Worm (Caenorhabditis elegans) whole organism, early embryonic: ENCODE results near the gene F39G3.4.

ENCODE experiments used
- B0310.2 ChIP-seq: sonication (generic microtip); optimal IDR thresholded peaks from 2 replicates; lab custom pipeline; 2016; ENCODE audit warnings: mild to moderate bottlenecking, missing genetic modification characterization, missing compliant biosample characterization
- F13C5.2 ChIP-seq: sonication (generic microtip); optimal IDR thresholded peaks from 2 replicates; lab custom pipeline; 2017; ENCODE audit warnings: mild to moderate bottlenecking, missing genetic modification characterization, inconsistent platforms, missing compliant biosample characterization
- aly-1 ChIP-seq: sonication (generic microtip); optimal IDR thresholded peaks from 2 replicates; lab custom pipeline; 2016; ENCODE audit warnings: missing genetic modification characterization, missing compliant biosample characterization
- ama-1 ChIP-seq: fragments of 150-350 bp; optimal IDR thresholded peaks from 2 replicates; lab custom pipeline; 2014
- ceh-13 ChIP-seq: fragments of 200-800 bp; sonication (Bioruptor generic); optimal IDR thresholded peaks from 2 replicates; lab custom pipeline; 2018; ENCODE audit warnings: mild to moderate bottlenecking, missing genetic modification characterization, missing compliant biosample characterization
- ceh-36 ChIP-seq: sonication (generic microtip); optimal IDR thresholded peaks from 2 replicates; lab custom pipeline; 2016; ENCODE audit warnings: missing genetic modification characterization, inconsistent platforms, missing compliant biosample characterization
- ets-7 ChIP-seq: sonication (generic microtip); optimal IDR thresholded peaks from 2 replicates; lab custom pipeline; 2016; ENCODE audit warnings: missing genotype, missing genetic modification characterization, missing compliant biosample characterization
- flt-1 ChIP-seq: fragments of 200-800 bp; sonication (Bioruptor generic); IDR thresholded peaks from 2 replicates; pipeline ENCODE4 v1.3.6; 2022; ENCODE audit warnings: missing genetic modification characterization, missing compliant biosample characterization
- hmbx-1 ChIP-seq: sonication (generic microtip); optimal IDR thresholded peaks from 2 replicates; lab custom pipeline; 2016; ENCODE audit warnings: mild to moderate bottlenecking, missing genetic modification characterization, missing compliant biosample characterization
- hmg-4 ChIP-seq: fragments of 200-800 bp; sonication (Bioruptor generic); optimal IDR thresholded peaks from 2 replicates; lab custom pipeline; 2018; ENCODE audit warnings: mild to moderate bottlenecking, missing genetic modification characterization, missing compliant biosample characterization
- hnd-1 ChIP-seq: sonication (generic microtip); optimal IDR thresholded peaks from 2 replicates; lab custom pipeline; 2016; ENCODE audit warnings: missing genetic modification characterization, missing compliant biosample characterization
- pes-1 ChIP-seq: fragments of 200-800 bp; sonication (Bioruptor generic); IDR thresholded peaks from 2 replicates; pipeline ENCODE4 v1.3.6; 2022; ENCODE audit warnings: missing genetic modification reagents, missing genetic modification characterization, missing compliant biosample characterization
- scrt-1 ChIP-seq: fragments of 200-800 bp; sonication (Bioruptor generic); IDR thresholded peaks from 2 replicates; pipeline ENCODE4 v1.3.6; 2022; ENCODE audit warnings: missing genetic modification characterization, missing compliant biosample characterization
- sea-1 ChIP-seq: fragments of 200-800 bp; sonication (Bioruptor generic); conservative IDR thresholded peaks from 2 replicates; pipeline ENCODE4 v1.3.6; 2022; ENCODE audit warnings: missing genetic modification characterization, missing compliant biosample characterization
- tbx-11 ChIP-seq: fragments of 200-800 bp; sonication (Bioruptor generic); IDR thresholded peaks from 2 replicates; pipeline ENCODE4 v1.3.6; 2022; ENCODE audit warnings: missing genetic modification characterization, missing compliant biosample characterization
- tbx-37 ChIP-seq: fragments of 200-800 bp; sonication (Bioruptor generic); conservative IDR thresholded peaks from 2 replicates; pipeline ENCODE4 v1.3.6; 2022; ENCODE audit warnings: missing genetic modification reagents, missing genetic modification characterization, missing compliant biosample characterization
- tra-4 ChIP-seq: sonication (generic microtip); optimal IDR thresholded peaks from 2 replicates; lab custom pipeline; 2017; ENCODE audit warnings: missing genetic modification characterization, missing compliant biosample characterization

The F39G3.4 gene

DNA sequence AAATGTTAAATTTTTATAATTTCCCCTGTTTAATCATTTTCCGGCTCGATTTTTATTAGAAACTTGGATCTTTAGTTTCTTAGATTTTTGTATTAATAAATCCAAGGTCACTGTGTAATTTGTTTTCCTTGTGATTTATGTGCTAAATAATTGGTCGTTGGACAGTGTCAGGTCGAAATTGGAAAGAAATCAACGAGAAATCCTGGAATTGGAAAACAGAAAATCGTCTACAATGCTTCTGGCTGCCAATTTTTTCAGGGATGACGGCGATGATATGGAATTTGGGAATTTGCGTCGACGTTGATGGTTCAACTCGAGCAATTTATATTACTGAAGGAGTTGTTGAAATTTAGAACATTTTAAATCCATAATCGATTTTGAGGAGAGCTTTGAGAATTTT lies 10.1 kb downstream of the F39G3.4 start:
- TF ChIP-seq scrt-1 (GFP tag; lab: Robert Waterston, UW) = no peak
- no peak for TF ChIP-seq ama-1 (lab: Kevin White, UChicago)
- no peak for TF ChIP-seq sea-1
- no peak for TF ChIP-seq hnd-1 (tag; lab: Kevin White, UChicago)
- no peak for TF ChIP-seq ets-7 (tag; lab: Kevin White, UChicago)

DNA sequence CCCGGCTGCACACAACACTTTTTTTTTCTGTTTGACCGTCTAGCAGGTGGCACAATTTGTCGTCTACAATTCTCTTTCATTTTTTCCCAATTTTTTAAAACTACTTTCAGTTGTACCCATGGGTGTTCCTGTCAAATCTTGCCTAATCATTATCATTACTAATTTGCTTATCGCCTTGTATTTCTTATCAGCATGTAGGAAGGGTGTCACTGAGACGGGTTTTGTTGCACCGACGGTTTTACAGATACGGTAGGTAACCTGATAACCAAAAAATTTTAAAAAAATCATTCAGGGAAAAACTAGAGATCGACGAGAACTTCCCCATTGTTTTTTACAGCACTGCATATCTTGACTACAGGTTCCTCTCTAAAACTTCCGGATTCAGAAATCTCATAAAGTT lies 13.2 kb downstream of the F39G3.4 start, which contains the start of gene F39G3.2:
TSS of gene F39G3.2 (plus strand) at position 105 of the 400 bp plus-strand sequence.
- TF ChIP-seq tra-4 = no peak
- no peak for TF ChIP-seq tbx-11 (GFP tag; lab: Robert Waterston, UW)
- TF ChIP-seq ceh-13 (GFP tag; lab: Kevin White, UChicago) = no peak
- TF ChIP-seq ets-7 (tag; lab: Kevin White, UChicago) = no peak
- no peak for TF ChIP-seq tbx-37 (GFP tag; lab: Robert Waterston, UW)

DNA sequence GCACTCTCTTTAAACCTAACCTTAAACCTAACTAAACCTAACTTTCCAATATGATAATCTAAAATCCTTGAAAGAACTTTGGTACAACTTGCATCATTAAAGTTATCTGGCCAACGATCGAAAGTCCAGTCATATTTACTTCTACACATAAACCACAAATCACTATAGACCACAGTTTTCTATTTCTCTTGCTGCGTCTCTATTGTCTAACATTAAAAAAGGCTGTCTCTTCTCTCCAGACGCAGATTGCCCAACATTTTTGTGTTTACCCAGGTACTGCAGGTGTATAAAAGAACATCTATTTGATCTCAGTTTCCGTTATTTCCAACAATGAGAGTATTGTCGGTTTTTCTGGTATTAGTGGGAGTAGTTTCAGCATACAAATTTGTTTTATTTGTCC lies 17.6 kb downstream of the F39G3.4 start, which contains the start of gene ugt-61:
TSS of gene ugt-61 (plus strand) at position 233 of the 400 bp plus-strand sequence.
- TF ChIP-seq ets-7 (tag; lab: Kevin White, UChicago) = no peak
- no peak for TF ChIP-seq tbx-37 (GFP tag; lab: Robert Waterston, UW)
- TF ChIP-seq B0310.2 = no peak
- no peak for TF ChIP-seq tbx-11 (GFP tag; lab: Robert Waterston, UW)
- TF ChIP-seq ceh-36 (tag; lab: Kevin White, UChicago) = no peak
- no peak for TF ChIP-seq scrt-1 (GFP tag; lab: Robert Waterston, UW)
- no peak for TF ChIP-seq sea-1
- TF ChIP-seq hmg-4 = no peak

DNA sequence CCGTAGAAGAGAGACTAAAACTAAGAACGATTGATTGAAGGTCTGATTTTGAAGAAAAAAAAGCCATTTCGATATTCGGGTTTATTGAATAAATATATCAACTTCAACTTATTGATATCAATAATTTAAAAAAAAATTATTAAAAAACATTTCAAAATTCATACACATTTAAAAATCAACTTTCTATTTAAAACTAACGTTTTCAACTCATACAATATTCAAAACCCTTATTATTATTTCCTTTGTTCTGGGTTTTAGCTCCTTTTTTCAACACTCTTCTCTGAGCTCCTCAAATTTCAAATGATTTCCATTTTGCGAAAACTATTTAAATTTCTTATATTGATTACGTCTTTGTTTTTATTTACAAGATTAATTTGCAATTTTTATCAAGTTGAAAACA lies 20.7 kb downstream of the F39G3.4 start, which contains the start of gene C18G1.7:
TSS of gene C18G1.7 (plus strand) at position 301 of the 400 bp plus-strand sequence.
- TF ChIP-seq ama-1 (lab: Kevin White, UChicago) (no peak), hmbx-1 (tag; lab: Kevin White, UChicago) (no peak)

DNA sequence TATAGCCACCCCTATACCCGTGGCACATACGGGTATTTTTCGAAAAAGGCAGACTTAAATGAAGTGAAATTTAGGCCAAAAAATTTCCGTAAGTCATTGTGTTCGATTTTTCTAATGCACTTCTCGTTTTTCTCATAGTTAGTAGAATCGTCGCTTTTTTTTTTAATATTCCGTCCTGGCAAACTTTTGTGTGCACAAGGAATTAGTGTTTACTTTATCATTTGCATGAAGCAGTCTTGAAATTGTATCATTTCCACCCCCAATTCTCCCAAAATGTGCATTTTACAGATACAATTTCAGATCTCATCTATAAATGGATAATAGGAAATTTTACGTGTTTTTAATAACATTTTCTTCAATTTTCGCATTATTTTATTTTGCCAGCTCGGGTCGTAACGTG lies 25.7 kb downstream of the F39G3.4 start, which contains the start of gene C18G1.6:
TSS of gene C18G1.6 (plus strand) at position 301 of the 400 bp plus-strand sequence.
- TF ChIP-seq ama-1 (lab: Kevin White, UChicago) (no peak), tbx-37 (GFP tag; lab: Robert Waterston, UW) (no peak), tbx-11 (GFP tag; lab: Robert Waterston, UW) (no peak), ceh-36 (tag; lab: Kevin White, UChicago) (no peak), pes-1 (GFP tag; lab: Robert Waterston, UW) (no peak), tra-4 (no peak), sea-1 (no peak), hmg-4 (no peak), aly-1 (tag; lab: Kevin White, UChicago) (no peak), hnd-1 (tag; lab: Kevin White, UChicago) (no peak), F13C5.2 (tag; lab: Kevin White, UChicago) (no peak), ets-7 (tag; lab: Kevin White, UChicago) (no peak), ceh-13 (GFP tag; lab: Kevin White, UChicago) (no peak), hmbx-1 (tag; lab: Kevin White, UChicago) (no peak)

DNA sequence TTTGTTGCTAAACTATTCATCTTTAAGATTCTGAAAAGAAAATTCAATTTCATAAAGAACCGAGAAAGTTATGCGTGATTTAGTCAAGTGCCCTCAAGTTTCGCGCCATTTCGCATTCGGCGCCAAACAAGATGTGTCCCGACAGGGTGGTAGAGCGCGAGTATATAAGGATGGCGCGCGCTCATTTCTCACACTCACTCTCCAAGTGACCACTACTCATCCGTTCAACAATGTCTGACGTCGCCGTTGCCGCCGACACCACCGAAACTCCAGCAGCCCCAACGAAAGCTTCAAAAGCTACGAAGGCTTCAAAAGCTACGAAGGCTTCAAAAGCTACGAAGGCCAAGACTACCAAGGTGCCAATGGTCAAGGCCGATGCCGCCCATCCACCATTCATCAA lies 29.6 kb downstream of the F39G3.4 start, which contains the start of gene hil-4:
TSS of gene hil-4 (plus strand) at position 191 of the 400 bp plus-strand sequence.
- TF ChIP-seq sea-1 (no peak), flt-1 (GFP tag; lab: Robert Waterston, UW) (no peak), ama-1 (lab: Kevin White, UChicago) (no peak), ceh-13 (GFP tag; lab: Kevin White, UChicago) (no peak), pes-1 (GFP tag; lab: Robert Waterston, UW) (no peak), scrt-1 (GFP tag; lab: Robert Waterston, UW) (no peak), tbx-37 (GFP tag; lab: Robert Waterston, UW) (no peak), tra-4 (no peak), B0310.2 (no peak), ceh-36 (tag; lab: Kevin White, UChicago) (no peak), tbx-11 (GFP tag; lab: Robert Waterston, UW) (no peak), F13C5.2 (tag; lab: Kevin White, UChicago) (no peak), aly-1 (tag; lab: Kevin White, UChicago) (no peak), hmbx-1 (tag; lab: Kevin White, UChicago) (no peak), ets-7 (tag; lab: Kevin White, UChicago) (no peak), hmg-4 (no peak), hnd-1 (tag; lab: Kevin White, UChicago) (no peak)

DNA sequence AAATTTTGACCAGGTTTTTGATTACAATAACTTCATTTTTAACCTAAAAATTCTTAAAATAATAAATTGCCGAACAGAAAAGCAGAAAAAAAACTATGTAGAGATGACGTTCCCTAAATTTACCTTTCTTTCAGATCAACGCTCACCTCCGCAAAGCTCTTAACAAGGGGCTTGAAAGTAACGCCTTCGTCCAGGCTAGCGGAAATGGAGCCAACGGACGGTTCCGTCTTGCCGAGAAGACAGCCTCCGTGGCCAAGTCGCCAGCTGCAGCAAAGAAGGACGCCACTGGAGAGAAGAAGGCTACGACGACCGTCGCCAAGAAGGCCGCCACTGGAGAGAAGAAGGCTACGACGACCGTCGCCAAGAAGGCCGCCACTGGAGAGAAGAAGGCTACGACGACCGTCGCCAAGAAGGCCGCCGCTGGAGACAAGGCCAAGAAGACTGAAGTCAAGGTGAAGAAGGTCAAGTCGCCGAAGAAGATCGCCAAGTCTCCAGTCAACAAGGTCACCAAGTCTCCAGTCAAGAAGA lies 30.2 kb downstream of the F39G3.4 start:
- no peak for TF ChIP-seq tra-4
- TF ChIP-seq scrt-1 (GFP tag; lab: Robert Waterston, UW) = no peak
- TF ChIP-seq hmg-4 = no peak
- no peak for TF ChIP-seq flt-1 (GFP tag; lab: Robert Waterston, UW)
- TF ChIP-seq hnd-1 (tag; lab: Kevin White, UChicago) = no peak
- TF ChIP-seq hmbx-1 (tag; lab: Kevin White, UChicago) = no peak
- no peak for TF ChIP-seq B0310.2
- TF ChIP-seq tbx-11 (GFP tag; lab: Robert Waterston, UW) = no peak
- no peak for TF ChIP-seq ets-7 (tag; lab: Kevin White, UChicago)
- no peak for TF ChIP-seq pes-1 (GFP tag; lab: Robert Waterston, UW)
- no peak for TF ChIP-seq ceh-13 (GFP tag; lab: Kevin White, UChicago)
- no peak for TF ChIP-seq sea-1
- TF ChIP-seq ceh-36 (tag; lab: Kevin White, UChicago) = no peak
- TF ChIP-seq aly-1 (tag; lab: Kevin White, UChicago) = no peak
- TF ChIP-seq tbx-37 (GFP tag; lab: Robert Waterston, UW) = no peak
- TF ChIP-seq F13C5.2 (tag; lab: Kevin White, UChicago) = no peak
- no peak for TF ChIP-seq ama-1 (lab: Kevin White, UChicago)
